Fruit fly (Drosophila melanogaster) whole organism, embryonic: Measurements from ENCODE around the gene Eh.

ENCODE experiments used
- Awh ChIP-seq: fragments of 200-800 bp; sonication (Bioruptor generic); IDR thresholded peaks from 2 replicates; pipeline ENCODE4, ENCODE4 v1.3.6; 2022; ENCODE audit warnings: missing biosample characterization, missing genetic modification characterization
- CG10267 ChIP-seq: fragments of 200-800 bp; sonication (Bioruptor generic); optimal IDR thresholded peaks from 2 replicates; lab custom pipeline; 2018; ENCODE audit warnings: missing biosample characterization, mild to moderate bottlenecking, missing genetic modification characterization, moderate library complexity
- CG10959 ChIP-seq: fragments of 200-800 bp; sonication (Bioruptor generic); IDR thresholded peaks from 2 replicates; pipeline ENCODE4 v1.3.6; 2022; ENCODE audit warnings: missing biosample characterization, missing genetic modification characterization
- CG12236 ChIP-seq: fragments of 200-800 bp; sonication (Bioruptor generic); optimal IDR thresholded peaks from 2 replicates; lab custom pipeline; 2016; ENCODE audit warnings: missing biosample characterization, missing genetic modification characterization
- CG13775 ChIP-seq: fragments of 200-800 bp; sonication (Bioruptor generic); optimal IDR thresholded peaks from 3 replicates; lab custom pipeline; 2017; ENCODE audit warnings: missing biosample characterization, mild to moderate bottlenecking, missing genetic modification characterization
- CG13894 ChIP-seq: fragments of 200-800 bp; sonication (Bioruptor generic); optimal IDR thresholded peaks from 3 replicates; lab custom pipeline; 2018; ENCODE audit warnings: missing biosample characterization, mild to moderate bottlenecking, missing genetic modification characterization, moderate library complexity
- CG14710 ChIP-seq: fragments of 200-800 bp; sonication (Bioruptor generic); optimal IDR thresholded peaks from 3 replicates; lab custom pipeline; 2019; ENCODE audit warnings: missing biosample characterization, mild to moderate bottlenecking, missing genetic modification characterization, moderate library complexity
- CG2120 ChIP-seq: fragments of 200-800 bp; sonication (Bioruptor generic); optimal IDR thresholded peaks from 3 replicates; lab custom pipeline; 2016; ENCODE audit warnings: missing biosample characterization, missing genetic modification characterization
- CG31441 ChIP-seq: fragments of 200-800 bp; sonication (Bioruptor generic); IDR thresholded peaks from 2 replicates; pipeline ENCODE4 v1.3.6; 2022; ENCODE audit warnings: missing biosample characterization, missing genetic modification characterization
- CG32772 ChIP-seq: fragments of 200-800 bp; sonication (Bioruptor generic); IDR thresholded peaks from 2 replicates; pipeline ENCODE4 v1.3.6; 2022; ENCODE audit warnings: missing biosample characterization, missing genetic modification characterization
- CG5180 ChIP-seq: fragments of 200-800 bp; sonication (Bioruptor generic); optimal IDR thresholded peaks from 3 replicates; lab custom pipeline; 2017; ENCODE audit warnings: missing biosample characterization, missing genetic modification characterization, mild to moderate bottlenecking, moderate library complexity, missing genetic modification reagents
- CG7786 ChIP-seq: fragments of 200-800 bp; sonication (Bioruptor generic); optimal IDR thresholded peaks from 2 replicates; lab custom pipeline; 2016; ENCODE audit warnings: missing biosample characterization, missing genetic modification characterization
- Dfd ChIP-seq, 2 experiments: fragments of >200 bp; optimal IDR thresholded peaks; 2 replicates each; lab custom pipeline; 2017; ENCODE audit warnings: missing biosample characterization in 2 of 2, missing genetic modification characterization in 2 of 2
- Drgx ChIP-seq: fragments of 200-800 bp; sonication (Bioruptor generic); IDR thresholded peaks from 2 replicates; pipeline ENCODE4 v1.3.6; 2022; ENCODE audit warnings: missing biosample characterization, missing genetic modification characterization
- HLH4C ChIP-seq: fragments of 200-800 bp; sonication (Bioruptor generic); IDR thresholded peaks from 3 replicates; pipeline ENCODE4 v1.3.6; 2022; ENCODE audit warnings: missing biosample characterization, missing genetic modification characterization; ENCODE audit not compliant: partially characterized antibody
- HmgZ ChIP-seq: fragments of 200-800 bp; sonication (Bioruptor generic); optimal IDR thresholded peaks from 2 replicates; lab custom pipeline; 2018; ENCODE audit warnings: missing biosample characterization, mild to moderate bottlenecking, missing genetic modification characterization
- Hmr ChIP-seq: fragments of 200-800 bp; sonication (Bioruptor generic); optimal IDR thresholded peaks from 3 replicates; lab custom pipeline; 2017; ENCODE audit warnings: mild to moderate bottlenecking, missing biosample characterization, missing genetic modification reagents, missing genetic modification characterization
- Kr ChIP-seq: fragments of 200-800 bp; sonication (Bioruptor generic); optimal IDR thresholded peaks from 2 replicates; lab custom pipeline; 2017; ENCODE audit warnings: missing biosample characterization, mild to moderate bottlenecking, missing genetic modification characterization
- Lim3 ChIP-seq: fragments of 200-800 bp; sonication (Bioruptor generic); IDR thresholded peaks from 2 replicates; pipeline ENCODE4 v1.3.6; 2022; ENCODE audit warnings: missing biosample characterization, missing genetic modification characterization
- Lpt ChIP-seq: fragments of >200 bp; optimal IDR thresholded peaks from 2 replicates; lab custom pipeline; 2018; ENCODE audit warnings: missing biosample characterization, missing genetic modification characterization
- MESR4 ChIP-seq: fragments of 200-800 bp; sonication (Bioruptor generic); optimal IDR thresholded peaks from 2 replicates; lab custom pipeline; 2018; ENCODE audit warnings: missing biosample characterization, mild to moderate bottlenecking, missing genetic modification characterization, moderate library complexity
- Mad ChIP-seq: fragments of 200-800 bp; sonication (Bioruptor generic); optimal IDR thresholded peaks from 2 replicates; lab custom pipeline; 2016; ENCODE audit warnings: missing biosample characterization, missing genetic modification characterization
- Meics ChIP-seq: fragments of 200-800 bp; sonication (Bioruptor generic); optimal IDR thresholded peaks from 2 replicates; lab custom pipeline; 2017; ENCODE audit warnings: missing biosample characterization, mild to moderate bottlenecking, missing genetic modification characterization
- Poxn ChIP-seq: fragments of 200-800 bp; sonication (Bioruptor generic); IDR thresholded peaks from 2 replicates; pipeline ENCODE4 v1.3.6; 2022; ENCODE audit warnings: missing biosample characterization, missing genetic modification characterization
- Rx ChIP-seq: fragments of 200-800 bp; sonication (Bioruptor generic); IDR thresholded peaks from 2 replicates; pipeline ENCODE4 v1.3.6; 2022; ENCODE audit warnings: missing biosample characterization, missing genetic modification characterization
- Sin3A ChIP-seq: fragments of >200 bp; optimal IDR thresholded peaks from 2 replicates; lab custom pipeline; 2018
- Ssrp ChIP-seq: fragments of 200-800 bp; sonication (Bioruptor generic); optimal IDR thresholded peaks from 2 replicates; lab custom pipeline; 2018; ENCODE audit warnings: missing biosample characterization, mild to moderate bottlenecking, missing genetic modification characterization, moderate library complexity
- Taf1 ChIP-seq: fragments of 200-800 bp; sonication (Bioruptor generic); IDR thresholded peaks from 2 replicates; pipeline ENCODE4 v1.3.6; 2022; ENCODE audit warnings: missing biosample characterization, missing genetic modification characterization
- al ChIP-seq: fragments of 200-800 bp; sonication (Bioruptor generic); IDR thresholded peaks from 2 replicates; pipeline ENCODE4 v1.3.6; 2022; ENCODE audit warnings: missing biosample characterization, missing genetic modification characterization
- amos ChIP-seq: fragments of 200-800 bp; sonication (Bioruptor generic); IDR thresholded peaks from 2 replicates; pipeline ENCODE4 v1.3.6; 2022; ENCODE audit warnings: missing biosample characterization, missing genetic modification characterization; ENCODE audit not compliant: partially characterized antibody
- aop ChIP-seq: fragments of 200-800 bp; sonication (Bioruptor generic); IDR thresholded peaks from 2 replicates; pipeline ENCODE4 v1.3.6; 2022; ENCODE audit warnings: missing biosample characterization, missing genetic modification characterization
- ato ChIP-seq: fragments of 200-800 bp; sonication (Bioruptor generic); IDR thresholded peaks from 2 replicates; pipeline ENCODE4 v1.3.6; 2022; ENCODE audit warnings: missing biosample characterization, missing genetic modification characterization; ENCODE audit not compliant: partially characterized antibody
- btn ChIP-seq: fragments of 200-800 bp; sonication (Bioruptor generic); optimal IDR thresholded peaks from 2 replicates; lab custom pipeline; 2016; ENCODE audit warnings: missing biosample characterization, missing genetic modification characterization
- chif ChIP-seq, 2 experiments: fragments of 200-800 bp; sonication (Bioruptor generic); optimal IDR thresholded peaks; 3 replicates each; lab custom pipeline; 2016; ENCODE audit warnings: missing biosample characterization in 2 of 2, missing genetic modification characterization in 2 of 2
- chn ChIP-seq: fragments of 200-800 bp; sonication (Bioruptor generic); optimal IDR thresholded peaks from 2 replicates; lab custom pipeline; 2016; ENCODE audit warnings: missing biosample characterization, missing genetic modification characterization
- crol ChIP-seq: fragments of 200-800 bp; sonication (Bioruptor generic); IDR thresholded peaks from 2 replicates; pipeline ENCODE4 v1.3.6; 2022; ENCODE audit warnings: missing biosample characterization, missing genetic modification characterization
- cwo ChIP-seq: fragments of 200-800 bp; sonication (Bioruptor generic); optimal IDR thresholded peaks from 3 replicates; lab custom pipeline; 2017; ENCODE audit warnings: missing biosample characterization, missing genetic modification characterization, mild to moderate bottlenecking, moderate library complexity, missing genetic modification reagents
- dmrt11E ChIP-seq: fragments of 200-800 bp; sonication (Bioruptor generic); optimal IDR thresholded peaks from 3 replicates; lab custom pipeline; 2018; ENCODE audit warnings: missing biosample characterization, mild to moderate bottlenecking, missing genetic modification characterization, moderate library complexity
- dmrt99B ChIP-seq: fragments of 200-800 bp; sonication (Bioruptor generic); optimal IDR thresholded peaks from 2 replicates; lab custom pipeline; 2018; ENCODE audit warnings: missing biosample characterization, mild to moderate bottlenecking, missing genetic modification characterization, moderate library complexity
- kah ChIP-seq: fragments of 200-800 bp; sonication (Bioruptor generic); optimal IDR thresholded peaks from 2 replicates; lab custom pipeline; 2018; ENCODE audit warnings: missing biosample characterization, mild to moderate bottlenecking, missing genetic modification characterization
- knrl ChIP-seq: fragments of 200-800 bp; sonication (Bioruptor generic); IDR thresholded peaks from 3 replicates; pipeline ENCODE4 v1.3.6; 2022; ENCODE audit warnings: missing biosample characterization, missing genetic modification characterization; ENCODE audit not compliant: partially characterized antibody
- lbe ChIP-seq: fragments of 200-800 bp; sonication (Bioruptor generic); optimal IDR thresholded peaks from 2 replicates; lab custom pipeline; 2016; ENCODE audit warnings: missing biosample characterization, mild to moderate bottlenecking, missing genetic modification characterization
- lmd ChIP-seq: fragments of 200-800 bp; sonication (Bioruptor generic); IDR thresholded peaks from 2 replicates; pipeline ENCODE4 v1.3.6; 2022; ENCODE audit warnings: missing biosample characterization, missing genetic modification characterization
- nmo ChIP-seq: fragments of 200-800 bp; sonication (Bioruptor generic); optimal IDR thresholded peaks from 2 replicates; lab custom pipeline; 2018; ENCODE audit warnings: missing biosample characterization, mild to moderate bottlenecking, missing genetic modification characterization, moderate library complexity
- peb ChIP-seq: fragments of 200-800 bp; sonication (Bioruptor generic); IDR thresholded peaks from 2 replicates; pipeline ENCODE4 v1.3.6; 2022; ENCODE audit warnings: missing biosample characterization, missing genetic modification characterization
- sd ChIP-seq: fragments of 200-800 bp; sonication (Bioruptor generic); optimal IDR thresholded peaks from 3 replicates; lab custom pipeline; 2018; ENCODE audit warnings: missing biosample characterization, mild to moderate bottlenecking, missing genetic modification characterization, moderate library complexity
- slbo ChIP-seq: fragments of 200-800 bp; sonication (Bioruptor generic); IDR thresholded peaks from 2 replicates; pipeline ENCODE4 v1.3.6; 2022; ENCODE audit warnings: missing biosample characterization, missing genetic modification characterization
- slp2 ChIP-seq: fragments of 200-800 bp; sonication (Bioruptor generic); optimal IDR thresholded peaks from 2 replicates; lab custom pipeline; 2016; ENCODE audit warnings: missing biosample characterization, missing genetic modification characterization
- sob ChIP-seq: fragments of 200-800 bp; sonication (Bioruptor generic); IDR thresholded peaks from 2 replicates; pipeline ENCODE4 v1.3.6; 2022; ENCODE audit warnings: missing biosample characterization, missing genetic modification characterization
- tna ChIP-seq: fragments of 200-800 bp; sonication (Bioruptor generic); IDR thresholded peaks from 2 replicates; pipeline ENCODE4 v1.3.6; 2022; ENCODE audit warnings: missing biosample characterization, missing genetic modification characterization; ENCODE audit not compliant: partially characterized antibody
- toy ChIP-seq: fragments of 200-800 bp; sonication (Bioruptor generic); IDR thresholded peaks from 2 replicates; pipeline ENCODE4 v1.3.6; 2022; ENCODE audit warnings: missing biosample characterization, missing genetic modification characterization
- wor ChIP-seq: fragments of 200-800 bp; sonication (Bioruptor generic); IDR thresholded peaks from 2 replicates; pipeline ENCODE4 v1.3.6; 2022; ENCODE audit warnings: missing biosample characterization, missing genetic modification characterization
- yki ChIP-seq: fragments of >200 bp; optimal IDR thresholded peaks from 3 replicates; lab custom pipeline; 2018

Gene Eh

DNA sequence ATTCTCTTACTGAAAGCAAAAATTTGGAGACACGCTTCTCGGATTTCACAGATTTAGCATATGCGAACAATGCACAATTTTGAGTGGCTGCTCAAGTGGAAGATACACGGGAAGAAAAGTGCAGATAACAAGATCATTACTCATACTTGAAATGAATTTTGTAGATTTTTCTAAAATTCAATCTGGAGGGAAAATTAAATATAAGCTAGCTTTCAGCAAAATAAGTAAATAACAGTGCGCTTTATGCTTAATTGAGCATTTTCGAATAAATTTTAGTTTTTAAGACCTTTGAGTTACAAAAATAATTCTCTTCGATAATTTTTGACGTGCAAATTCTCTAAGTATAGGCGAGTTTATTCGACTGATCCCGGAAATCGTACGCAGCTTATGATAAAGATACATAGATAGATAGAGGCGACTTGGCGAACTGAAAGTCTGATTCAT lies 48.0 kb downstream of the Eh start (continued):
- TF ChIP-seq slp2 (GFP tag; lab: Kevin White, UChicago) (no peak), btn (GFP tag; lab: Kevin White, UChicago) (no peak), al (GFP tag; lab: Robert Waterston, UW) (no peak), Hmr (GFP tag; lab: Kevin White, UChicago) (peak; percentile 22), knrl (no peak), wor (GFP tag; lab: Robert Waterston, UW) (no peak), yki (lab: Kevin White, UChicago) (no peak), chif (GFP tag; optimal IDR thresholded peaks at IDR 0.05; lab: Kevin White, UChicago) (peak in 1 of 2 experiments; percentile 49), dmrt99B (tag; lab: Kevin White, UChicago) (peak; percentile 78), CG31441 (GFP tag; lab: Robert Waterston, UW) (no peak), Lim3 (GFP tag; lab: Robert Waterston, UW) (no peak), Kr (GFP tag; lab: Kevin White, UChicago) (no peak), lbe (GFP tag; lab: Kevin White, UChicago) (peak; percentile 47), Poxn (no peak), Taf1 (no peak), aop (no peak), Ssrp (no peak), lmd (GFP tag; lab: Robert Waterston, UW) (0 out of 2 replicates have a peak, but pooled peaks have one; percentile 35), CG13894 (no peak), CG5180 (GFP tag; lab: Kevin White, UChicago) (peak; percentile 22), tna (no peak), HLH4C (GFP tag; lab: Robert Waterston, UW) (no peak), cwo (no peak), toy (GFP tag; lab: Robert Waterston, UW) (no peak), Meics (GFP tag; lab: Kevin White, UChicago) (peak; percentile 50), CG32772 (GFP tag; lab: Robert Waterston, UW) (no peak), MESR4 (GFP tag; lab: Kevin White, UChicago) (no peak), dmrt11E (tag; lab: Kevin White, UChicago) (peak; percentile 5), CG10267 (tag; lab: Kevin White, UChicago) (peak; percentile 55), amos (GFP tag; lab: Robert Waterston, UW) (no peak), CG7786 (GFP tag; lab: Kevin White, UChicago) (no peak), crol (GFP tag; lab: Robert Waterston, UW) (no peak), chn (GFP tag; lab: Kevin White, UChicago) (no peak), Sin3A (lab: Kevin White, UChicago) (no peak), CG13775 (no peak), CG12236 (GFP tag; lab: Kevin White, UChicago) (no peak), sob (no peak), peb (GFP tag; lab: Robert Waterston, UW) (no peak), slbo (GFP tag; lab: Robert Waterston, UW) (no peak), Awh (no peak), sd (no peak), nmo (GFP tag; lab: Kevin White, UChicago) (peak; percentile 73), CG2120 (GFP tag; lab: Kevin White, UChicago) (no peak), Mad (GFP tag; lab: Kevin White, UChicago) (no peak), Drgx (GFP tag; lab: Robert Waterston, UW) (peak; percentile 60), Dfd (GFP tag; optimal IDR thresholded peaks at IDR 0.05; lab: Kevin White, UChicago) (no peak), kah (GFP tag; lab: Kevin White, UChicago) (peak; percentile 13), HmgZ (tag; lab: Kevin White, UChicago) (no peak), Rx (GFP tag; lab: Robert Waterston, UW) (no peak), CG14710 (tag; lab: Kevin White, UChicago) (peak; percentile 53), Lpt (no peak), ato (no peak), CG10959 (GFP tag; lab: Robert Waterston, UW) (no peak)
